Fruit fly (Drosophila melanogaster) whole organism, embryonic: ENCODE data around the gene CG32590.

Source experiments
- Atf3 ChIP-seq: fragments of 200-800 bp; sonication (Bioruptor generic); optimal IDR thresholded peaks from 3 replicates; lab custom pipeline; 2016; ENCODE audit warnings: missing biosample characterization, missing genetic modification characterization
- Bgb ChIP-seq: fragments of 200-800 bp; sonication (Bioruptor generic); IDR thresholded peaks from 2 replicates; pipeline ENCODE4 v1.3.6; 2022; ENCODE audit warnings: missing biosample characterization, missing genetic modification characterization; ENCODE audit not compliant: partially characterized antibody
- CG10431 ChIP-seq: fragments of 200-800 bp; sonication (Bioruptor generic); optimal IDR thresholded peaks from 3 replicates; lab custom pipeline; 2018; ENCODE audit warnings: missing biosample characterization, mild to moderate bottlenecking, missing genetic modification characterization
- CG10979 ChIP-seq: fragments of 200-800 bp; sonication (Bioruptor generic); optimal IDR thresholded peaks from 2 replicates; lab custom pipeline; 2018; ENCODE audit warnings: missing biosample characterization, mild to moderate bottlenecking, missing genetic modification characterization, moderate library complexity
- CG11085 ChIP-seq: fragments of 200-800 bp; sonication (Bioruptor generic); IDR thresholded peaks from 2 replicates; pipeline ENCODE4 v1.3.6; 2022; ENCODE audit warnings: missing biosample characterization, missing genetic modification characterization
- CG12155 ChIP-seq: fragments of 200-800 bp; sonication (Bioruptor generic); optimal IDR thresholded peaks from 3 replicates; lab custom pipeline; 2016; ENCODE audit warnings: missing biosample characterization, missing genetic modification characterization
- CG12236 ChIP-seq: fragments of 200-800 bp; sonication (Bioruptor generic); optimal IDR thresholded peaks from 2 replicates; lab custom pipeline; 2016; ENCODE audit warnings: missing biosample characterization, missing genetic modification characterization
- CG15073 ChIP-seq: fragments of 200-800 bp; sonication (Bioruptor generic); optimal IDR thresholded peaks from 2 replicates; lab custom pipeline; 2016; ENCODE audit warnings: missing biosample characterization, missing genetic modification characterization
- CG15514 ChIP-seq: fragments of 200-800 bp; sonication (Bioruptor generic); optimal IDR thresholded peaks from 3 replicates; lab custom pipeline; 2017; ENCODE audit warnings: missing biosample characterization, missing genetic modification characterization, mild to moderate bottlenecking, moderate library complexity, missing genetic modification reagents
- CG15601 ChIP-seq: fragments of 200-800 bp; sonication (Bioruptor generic); optimal IDR thresholded peaks from 3 replicates; lab custom pipeline; 2019; ENCODE audit warnings: missing biosample characterization, mild to moderate bottlenecking, missing genetic modification characterization, moderate library complexity
- CG1602 ChIP-seq: fragments of 200-800 bp; sonication (Bioruptor generic); optimal IDR thresholded peaks from 3 replicates; lab custom pipeline; 2016; ENCODE audit warnings: missing biosample characterization, missing genetic modification characterization
- CG17186 ChIP-seq: fragments of 200-800 bp; sonication (Bioruptor generic); optimal IDR thresholded peaks from 3 replicates; lab custom pipeline; 2017; ENCODE audit warnings: missing biosample characterization, missing genetic modification reagents, missing genetic modification characterization
- CG17328 ChIP-seq: fragments of 200-800 bp; sonication (Bioruptor generic); IDR thresholded peaks from 2 replicates; pipeline ENCODE4 v1.3.6; 2022; ENCODE audit warnings: missing biosample characterization, missing genetic modification characterization
- CG17802 ChIP-seq: fragments of 200-800 bp; sonication (Bioruptor generic); optimal IDR thresholded peaks from 2 replicates; lab custom pipeline; 2018; ENCODE audit warnings: missing biosample characterization, mild to moderate bottlenecking, missing genetic modification characterization, moderate library complexity
- CG2889 ChIP-seq: fragments of 200-800 bp; sonication (Bioruptor generic); IDR thresholded peaks from 3 replicates; pipeline ENCODE4 v1.3.6; 2022; ENCODE audit warnings: missing biosample characterization, missing genetic modification characterization
- CG31365 ChIP-seq: fragments of 200-800 bp; sonication (Bioruptor generic); optimal IDR thresholded peaks from 2 replicates; lab custom pipeline; 2018; ENCODE audit warnings: missing biosample characterization, mild to moderate bottlenecking, missing genetic modification characterization
- CG3163 ChIP-seq: fragments of 200-800 bp; sonication (Bioruptor generic); optimal IDR thresholded peaks from 3 replicates; lab custom pipeline; 2016; ENCODE audit warnings: missing biosample characterization, missing genetic modification characterization
- CG4360 ChIP-seq: fragments of 200-800 bp; sonication (Bioruptor generic); IDR thresholded peaks from 2 replicates; pipeline ENCODE4 v1.3.6; 2022; ENCODE audit warnings: missing biosample characterization, missing genetic modification characterization
- CG4617 ChIP-seq: fragments of 200-800 bp; sonication (Bioruptor generic); optimal IDR thresholded peaks from 3 replicates; lab custom pipeline; 2016; ENCODE audit warnings: missing biosample characterization, missing genetic modification characterization, borderline replicate concordance
- CG9437 ChIP-seq: fragments of 200-800 bp; sonication (Bioruptor generic); optimal IDR thresholded peaks from 2 replicates; lab custom pipeline; 2018; ENCODE audit warnings: missing biosample characterization, mild to moderate bottlenecking, missing genetic modification characterization
- CTCF ChIP-seq: fragments of 200-800 bp; sonication (Bioruptor generic); optimal IDR thresholded peaks from 2 replicates; lab custom pipeline; 2017; ENCODE audit warnings: missing biosample characterization, mild to moderate bottlenecking, missing genetic modification characterization, moderate library complexity
- Doc3 ChIP-seq: fragments of 200-800 bp; sonication (Bioruptor generic); IDR thresholded peaks from 3 replicates; pipeline ENCODE4 v1.3.6; 2022; ENCODE audit warnings: missing biosample characterization, missing genetic modification characterization; ENCODE audit not compliant: partially characterized antibody
- E2f1 ChIP-seq: fragments of 200-800 bp; sonication (Bioruptor generic); IDR thresholded peaks from 2 replicates; pipeline ENCODE4 v1.3.6; 2022; ENCODE audit warnings: missing biosample characterization, missing genetic modification characterization
- HLH54F ChIP-seq: fragments of 200-800 bp; sonication (Bioruptor generic); optimal IDR thresholded peaks from 3 replicates; lab custom pipeline; 2016; ENCODE audit warnings: missing biosample characterization, missing genetic modification characterization
- Mad ChIP-seq: fragments of 200-800 bp; sonication (Bioruptor generic); optimal IDR thresholded peaks from 2 replicates; lab custom pipeline; 2016; ENCODE audit warnings: missing biosample characterization, missing genetic modification characterization
- Med ChIP-seq: fragments of 200-800 bp; sonication (Bioruptor generic); peaks from one replicate; lab custom pipeline; 2016; ENCODE audit warnings: missing biosample characterization, missing genetic modification characterization, mild to moderate bottlenecking, inconsistent platforms, moderate library complexity
- Nf-YB ChIP-seq: fragments of 200-800 bp; sonication (Bioruptor generic); optimal IDR thresholded peaks from 3 replicates; lab custom pipeline; 2019; ENCODE audit warnings: missing biosample characterization, mild to moderate bottlenecking, missing genetic modification characterization, moderate library complexity
- Side ChIP-seq: fragments of 200-800 bp; sonication (Bioruptor generic); optimal IDR thresholded peaks from 2 replicates; lab custom pipeline; 2016; ENCODE audit warnings: missing biosample characterization, missing genetic modification characterization
- Sox102F ChIP-seq: fragments of 200-800 bp; sonication (Bioruptor generic); optimal IDR thresholded peaks from 2 replicates; lab custom pipeline; 2018; ENCODE audit warnings: missing biosample characterization, mild to moderate bottlenecking, missing genetic modification characterization, moderate library complexity
- Taf1 ChIP-seq: fragments of 200-800 bp; sonication (Bioruptor generic); IDR thresholded peaks from 2 replicates; pipeline ENCODE4 v1.3.6; 2022; ENCODE audit warnings: missing biosample characterization, missing genetic modification characterization
- YL-1 ChIP-seq: fragments of 200-800 bp; sonication (Bioruptor generic); optimal IDR thresholded peaks from 3 replicates; lab custom pipeline; 2017; ENCODE audit warnings: missing biosample characterization, mild to moderate bottlenecking, missing genetic modification characterization
- ash1 ChIP-seq: fragments of 200-800 bp; sonication (Bioruptor generic); optimal IDR thresholded peaks from 2 replicates; lab custom pipeline; 2018; ENCODE audit warnings: missing biosample characterization, mild to moderate bottlenecking, missing genetic modification characterization
- ato ChIP-seq: fragments of 200-800 bp; sonication (Bioruptor generic); IDR thresholded peaks from 2 replicates; pipeline ENCODE4 v1.3.6; 2022; ENCODE audit warnings: missing biosample characterization, missing genetic modification characterization; ENCODE audit not compliant: partially characterized antibody
- chm ChIP-seq: fragments of 200-800 bp; sonication (Bioruptor generic); IDR thresholded peaks from 2 replicates; pipeline ENCODE4 v1.3.6; 2022; ENCODE audit warnings: missing biosample characterization, missing genetic modification characterization
- dmrt11E ChIP-seq: fragments of 200-800 bp; sonication (Bioruptor generic); optimal IDR thresholded peaks from 3 replicates; lab custom pipeline; 2018; ENCODE audit warnings: missing biosample characterization, mild to moderate bottlenecking, missing genetic modification characterization, moderate library complexity
- ems ChIP-seq: fragments of 200-800 bp; sonication (Bioruptor generic); optimal IDR thresholded peaks from 3 replicates; lab custom pipeline; 2016; ENCODE audit warnings: missing biosample characterization, missing genetic modification characterization
- h ChIP-seq: fragments of >200 bp; optimal IDR thresholded peaks from 2 replicates; lab custom pipeline; 2017
- kay ChIP-seq: fragments of 200-800 bp; sonication (Bioruptor generic); optimal IDR thresholded peaks from 2 replicates; lab custom pipeline; 2016; ENCODE audit warnings: missing biosample characterization, missing genetic modification characterization
- pfk ChIP-seq: fragments of 200-800 bp; sonication (Bioruptor generic); optimal IDR thresholded peaks from 2 replicates; lab custom pipeline; 2018; ENCODE audit warnings: missing biosample characterization, mild to moderate bottlenecking, missing genetic modification characterization, moderate library complexity
- pnt ChIP-seq: fragments of 200-800 bp; sonication (Bioruptor generic); optimal IDR thresholded peaks from 3 replicates; lab custom pipeline; 2016; ENCODE audit warnings: missing biosample characterization, missing genetic modification characterization
- pzg ChIP-seq: fragments of 200-800 bp; sonication (Bioruptor generic); optimal IDR thresholded peaks from 3 replicates; lab custom pipeline; 2018; ENCODE audit warnings: missing biosample characterization, mild to moderate bottlenecking, missing genetic modification characterization, moderate library complexity
- sc ChIP-seq, 3 experiments: fragments of >200 bp in 2 of 3; fragments of 200-800 bp in 1 of 3; sonication (Bioruptor generic) in 1 of 3; optimal IDR thresholded peaks; 2 replicates in 2 of 3; 3 replicates in 1 of 3; lab custom pipeline; 2017; ENCODE audit warnings: mild to moderate bottlenecking in 1 of 3, missing biosample characterization in 1 of 3, missing genetic modification characterization in 1 of 3, missing genetic modification reagents in 1 of 3
- sima ChIP-seq: fragments of 200-800 bp; sonication (Bioruptor generic); optimal IDR thresholded peaks from 2 replicates; lab custom pipeline; 2016; ENCODE audit warnings: missing biosample characterization, missing genetic modification characterization
- tio ChIP-seq: fragments of 200-800 bp; sonication (Bioruptor generic); optimal IDR thresholded peaks from 2 replicates; lab custom pipeline; 2017; ENCODE audit warnings: missing biosample characterization, missing genetic modification characterization, inconsistent platforms
- tna ChIP-seq: fragments of 200-800 bp; sonication (Bioruptor generic); IDR thresholded peaks from 2 replicates; pipeline ENCODE4 v1.3.6; 2022; ENCODE audit warnings: missing biosample characterization, missing genetic modification characterization; ENCODE audit not compliant: partially characterized antibody
- unpg ChIP-seq: fragments of 200-800 bp; sonication (Bioruptor generic); optimal IDR thresholded peaks from 3 replicates; lab custom pipeline; 2018; ENCODE audit warnings: missing biosample characterization, mild to moderate bottlenecking, missing genetic modification characterization, moderate library complexity
- vfl ChIP-seq: fragments of 200-800 bp; sonication (Bioruptor generic); optimal IDR thresholded peaks from 2 replicates; lab custom pipeline; 2016; ENCODE audit warnings: missing biosample characterization, missing genetic modification characterization
- vvl ChIP-seq: fragments of 200-800 bp; sonication (Bioruptor generic); IDR thresholded peaks from 2 replicates; pipeline ENCODE4 v1.3.6; 2022; ENCODE audit warnings: missing biosample characterization, missing genetic modification characterization
- wor ChIP-seq: fragments of 200-800 bp; sonication (Bioruptor generic); IDR thresholded peaks from 2 replicates; pipeline ENCODE4 v1.3.6; 2022; ENCODE audit warnings: missing biosample characterization, missing genetic modification characterization
- zfh1 ChIP-seq: fragments of 200-800 bp; sonication (Bioruptor generic); IDR thresholded peaks from 3 replicates; pipeline ENCODE4 v1.3.6; 2022; ENCODE audit warnings: missing biosample characterization, missing genetic modification characterization

Gene CG32590

dm6 chrX:14839739-14840347, 937 bp upstream of the CG32590 start (continued):
- peak; percentile 3 for TF ChIP-seq CG4617 (GFP tag; lab: Kevin White, UChicago)
- peak; percentile 93 for TF ChIP-seq Med (GFP tag; lab: Kevin White, UChicago)
- peak; percentile 59; the same call in 1 of the 3 replicates for TF ChIP-seq zfh1 (GFP tag; lab: Robert Waterston, UW)
- no peak for TF ChIP-seq CG9437 (GFP tag; lab: Kevin White, UChicago)
- TF ChIP-seq sima (GFP tag; lab: Kevin White, UChicago), result no peak
- TF ChIP-seq unpg (GFP tag; lab: Kevin White, UChicago), result peak; percentile 37
- peak; percentile 66 for TF ChIP-seq CG17328
- TF ChIP-seq CTCF (GFP tag; lab: Kevin White, UChicago), result no peak
- no peak for TF ChIP-seq tio (GFP tag; lab: Kevin White, UChicago)
- TF ChIP-seq Atf3 (GFP tag; lab: Kevin White, UChicago), result peak; percentile 88
- TF ChIP-seq Side (GFP tag; lab: Kevin White, UChicago), result peak; percentile 40
- TF ChIP-seq Nf-YB (GFP tag; lab: Kevin White, UChicago), result no peak
- no peak for TF ChIP-seq CG17802 (tag; lab: Kevin White, UChicago)
- TF ChIP-seq CG11085 (GFP tag; lab: Robert Waterston, UW), result 0 out of 2 replicates have a peak, but pooled peaks have one; percentile 24
- no peak for TF ChIP-seq h (lab: Kevin White, UChicago)
- TF ChIP-seq CG2889 (GFP tag; lab: Robert Waterston, UW), result no peak
- peak; percentile 45 for TF ChIP-seq YL-1 (GFP tag; lab: Kevin White, UChicago)
- TF ChIP-seq Mad (GFP tag; lab: Kevin White, UChicago), result peak; percentile 15
- TF ChIP-seq CG3163, result peak; percentile 33
- TF ChIP-seq dmrt11E (tag; lab: Kevin White, UChicago), result no peak
- no peak for TF ChIP-seq CG15601 (tag; lab: Kevin White, UChicago)
- peak; percentile 40 for TF ChIP-seq CG31365 (tag; lab: Kevin White, UChicago)
- TF ChIP-seq CG10431 (GFP tag; lab: Kevin White, UChicago), result peak; percentile 52
- TF ChIP-seq kay (GFP tag; lab: Kevin White, UChicago), result no peak
- TF ChIP-seq ems, result peak; percentile 24
- peak; percentile 33 for TF ChIP-seq CG12155
- TF ChIP-seq pzg (GFP tag; lab: Kevin White, UChicago), result peak; percentile 6
- TF ChIP-seq CG4360 (GFP tag; lab: Robert Waterston, UW), result peak; percentile 93
- TF ChIP-seq wor, result no peak
- no peak for TF ChIP-seq CG10979 (tag; lab: Kevin White, UChicago)
- TF ChIP-seq CG1602 (GFP tag; lab: Kevin White, UChicago), result no peak
- no peak for TF ChIP-seq Bgb (GFP tag; lab: Robert Waterston, UW)
- no peak for TF ChIP-seq CG15514 (GFP tag; lab: Kevin White, UChicago)
- TF ChIP-seq vvl, result peak; percentile 80
- TF ChIP-seq sc (optimal IDR thresholded peaks at IDR 0.05; lab: Kevin White, UChicago), result no peak
- TF ChIP-seq sc (GFP tag; optimal IDR thresholded peaks at IDR 0.05; lab: Kevin White, UChicago), result no peak
- TF ChIP-seq CG15073 (GFP tag; lab: Kevin White, UChicago), result no peak
- TF ChIP-seq Taf1, result peak; percentile 63; the same call in 1 of the 2 replicates
- no peak for TF ChIP-seq pnt (GFP tag; lab: Kevin White, UChicago)
- TF ChIP-seq E2f1 (GFP tag; lab: Robert Waterston, UW), result peak; percentile 14; the same call in 1 of the 2 replicates
- no peak for TF ChIP-seq tna (GFP tag; lab: Robert Waterston, UW)
- no peak for TF ChIP-seq CG17186 (GFP tag; lab: Kevin White, UChicago)
- TF ChIP-seq pfk, result no peak
- no peak for TF ChIP-seq ato (GFP tag; lab: Robert Waterston, UW)
- peak; percentile 42 for TF ChIP-seq HLH54F
- no peak for TF ChIP-seq Doc3
- TF ChIP-seq CG12236 (GFP tag; lab: Kevin White, UChicago), result no peak
- TF ChIP-seq Sox102F, result peak; percentile 43
- no peak for TF ChIP-seq ash1 (GFP tag; lab: Kevin White, UChicago)
- TF ChIP-seq vfl, result no peak
- TF ChIP-seq chm, result peak; percentile 63; the same call in 1 of the 2 replicates
